Worm (Caenorhabditis elegans) whole organism, mixed stage, embryonic: ENCODE results near the gene C45G9.10.

Experiments
- bed-3 ChIP-seq: fragments of 200-800 bp; sonication (Bioruptor generic); optimal IDR thresholded peaks from 3 replicates; lab custom pipeline; 2018; ENCODE audit warnings: mild to moderate bottlenecking, missing genetic modification characterization, moderate library complexity, missing compliant biosample characterization
- blmp-1 ChIP-seq: fragments of 150-350 bp; optimal IDR thresholded peaks from 2 replicates; lab custom pipeline; 2014; ENCODE audit warnings: missing biosample characterization, missing genetic modification characterization
- ceh-43 ChIP-seq: fragments of 200-800 bp; sonication (Bioruptor generic); optimal IDR thresholded peaks from 2 replicates; lab custom pipeline; 2018; ENCODE audit warnings: mild to moderate bottlenecking, missing genetic modification characterization, moderate library complexity, missing compliant biosample characterization
- ceh-83 ChIP-seq: fragments of 200-800 bp; sonication (Bioruptor generic); optimal IDR thresholded peaks from 2 replicates; lab custom pipeline; 2018; ENCODE audit warnings: mild to moderate bottlenecking, missing genetic modification characterization, missing compliant biosample characterization
- ces-1 ChIP-seq: fragments of 150-350 bp; optimal IDR thresholded peaks from 2 replicates; lab custom pipeline; 2014; ENCODE audit warnings: missing biosample characterization, missing genetic modification reagents, missing genetic modification characterization
- cnd-1 ChIP-seq: fragments of 200-800 bp; sonication (Bioruptor generic); optimal IDR thresholded peaks from 2 replicates; lab custom pipeline; 2018; ENCODE audit warnings: mild to moderate bottlenecking, missing genetic modification characterization, missing compliant biosample characterization
- drap-1 ChIP-seq: fragments of 200-800 bp; sonication (Bioruptor generic); optimal IDR thresholded peaks from 3 replicates; lab custom pipeline; 2018; ENCODE audit warnings: mild to moderate bottlenecking, missing genetic modification characterization, missing compliant biosample characterization
- elt-1 ChIP-seq: sonication (generic microtip); optimal IDR thresholded peaks from 2 replicates; lab custom pipeline; 2017; ENCODE audit warnings: missing genetic modification characterization, mild to moderate bottlenecking, missing compliant biosample characterization, antibody characterized with exemption, moderate library complexity, borderline replicate concordance; ENCODE audit not compliant: insufficient read depth
- elt-3 ChIP-seq: fragments of 150-350 bp; optimal IDR thresholded peaks from 2 replicates; lab custom pipeline; 2014; ENCODE audit warnings: missing biosample characterization, missing genetic modification characterization
- flh-1 ChIP-seq: fragments of 200-800 bp; sonication (Bioruptor generic); optimal IDR thresholded peaks from 2 replicates; lab custom pipeline; 2018; ENCODE audit warnings: mild to moderate bottlenecking, missing genetic modification characterization, moderate library complexity, missing compliant biosample characterization
- ham-2 ChIP-seq: fragments of 200-800 bp; sonication (Bioruptor generic); optimal IDR thresholded peaks from 2 replicates; lab custom pipeline; 2018; ENCODE audit warnings: mild to moderate bottlenecking, missing genetic modification characterization, missing compliant biosample characterization
- hlh-1 ChIP-seq: fragments of 150-350 bp; optimal IDR thresholded peaks from 2 replicates; lab custom pipeline; 2014; ENCODE audit warnings: missing biosample characterization, missing genetic modification reagents, missing genetic modification characterization
- lin-13 ChIP-seq: fragments of 150-350 bp; optimal IDR thresholded peaks from 2 replicates; lab custom pipeline; 2014; ENCODE audit warnings: missing biosample characterization, missing genetic modification characterization
- lin-32 ChIP-seq: fragments of 200-800 bp; sonication (Bioruptor generic); optimal IDR thresholded peaks from 2 replicates; lab custom pipeline; 2018; ENCODE audit warnings: mild to moderate bottlenecking, missing genetic modification characterization, missing compliant biosample characterization
- lsy-2 ChIP-seq: fragments of 150-350 bp; optimal IDR thresholded peaks from 2 replicates; lab custom pipeline; 2014; ENCODE audit warnings: missing biosample characterization, missing genetic modification characterization
- mab-5 ChIP-seq: fragments of 150-350 bp; optimal IDR thresholded peaks from 2 replicates; lab custom pipeline; 2014; ENCODE audit warnings: missing biosample characterization, missing genetic modification characterization
- mep-1 ChIP-seq: fragments of 150-350 bp; optimal IDR thresholded peaks from 2 replicates; lab custom pipeline; 2017; ENCODE audit warnings: missing biosample characterization, missing genetic modification reagents, missing genetic modification characterization, inconsistent platforms
- mls-2 ChIP-seq: sonication (generic microtip); optimal IDR thresholded peaks from 2 replicates; lab custom pipeline; 2016; ENCODE audit warnings: mild to moderate bottlenecking, missing genetic modification characterization, moderate library complexity, missing compliant biosample characterization
- nhr-12 ChIP-seq: fragments of 150-350 bp; optimal IDR thresholded peaks from 2 replicates; lab custom pipeline; 2014; ENCODE audit warnings: missing biosample characterization, missing genetic modification characterization
- nhr-2 ChIP-seq: fragments of 150-350 bp; optimal IDR thresholded peaks from 2 replicates; lab custom pipeline; 2014; ENCODE audit warnings: missing biosample characterization, missing genetic modification characterization
- nhr-237 ChIP-seq: fragments of 150-350 bp; optimal IDR thresholded peaks from 2 replicates; lab custom pipeline; 2014; ENCODE audit warnings: missing biosample characterization, missing genetic modification characterization
- nhr-28 ChIP-seq: fragments of 150-350 bp; optimal IDR thresholded peaks from 2 replicates; lab custom pipeline; 2014; ENCODE audit warnings: missing biosample characterization, missing genetic modification characterization
- pha-4 ChIP-seq: fragments of 150-350 bp; optimal IDR thresholded peaks from 2 replicates; lab custom pipeline; 2018; ENCODE audit warnings: missing biosample characterization, missing genetic modification reagents, missing genetic modification characterization
- sem-2 ChIP-seq: fragments of 200-800 bp; sonication (Bioruptor generic); optimal IDR thresholded peaks from 2 replicates; lab custom pipeline; 2018; ENCODE audit warnings: mild to moderate bottlenecking, missing genetic modification characterization, missing compliant biosample characterization
- snpc-4 ChIP-seq: fragments of 150-350 bp; optimal IDR thresholded peaks from 2 replicates; lab custom pipeline; 2014; ENCODE audit warnings: missing biosample characterization, missing genetic modification characterization
- sptf-1 ChIP-seq: sonication (generic microtip); optimal IDR thresholded peaks from 2 replicates; lab custom pipeline; 2017; ENCODE audit warnings: mild to moderate bottlenecking, missing genetic modification characterization, moderate library complexity, missing compliant biosample characterization
- tbx-8 ChIP-seq: fragments of 200-800 bp; sonication (Bioruptor generic); optimal IDR thresholded peaks from 2 replicates; lab custom pipeline; 2018; ENCODE audit warnings: mild to moderate bottlenecking, missing genetic modification characterization, moderate library complexity, missing compliant biosample characterization
- unc-120 ChIP-seq: sonication (generic microtip); optimal IDR thresholded peaks from 2 replicates; lab custom pipeline; 2017; ENCODE audit warnings: missing genetic modification characterization, missing compliant biosample characterization; ENCODE audit not compliant: poor library complexity, severe bottlenecking
- unc-39 ChIP-seq: fragments of 150-350 bp; optimal IDR thresholded peaks from 2 replicates; lab custom pipeline; 2014; ENCODE audit warnings: missing biosample characterization, missing genetic modification characterization
- unc-62 ChIP-seq: fragments of 150-350 bp; optimal IDR thresholded peaks from 2 replicates; lab custom pipeline; 2014; ENCODE audit warnings: missing biosample characterization, missing genetic modification reagents, missing genetic modification characterization
- ztf-11 ChIP-seq: fragments of 150-350 bp; optimal IDR thresholded peaks from 2 replicates; lab custom pipeline; 2014; ENCODE audit warnings: missing biosample characterization, missing genetic modification characterization

C45G9.10 gene

DNA sequence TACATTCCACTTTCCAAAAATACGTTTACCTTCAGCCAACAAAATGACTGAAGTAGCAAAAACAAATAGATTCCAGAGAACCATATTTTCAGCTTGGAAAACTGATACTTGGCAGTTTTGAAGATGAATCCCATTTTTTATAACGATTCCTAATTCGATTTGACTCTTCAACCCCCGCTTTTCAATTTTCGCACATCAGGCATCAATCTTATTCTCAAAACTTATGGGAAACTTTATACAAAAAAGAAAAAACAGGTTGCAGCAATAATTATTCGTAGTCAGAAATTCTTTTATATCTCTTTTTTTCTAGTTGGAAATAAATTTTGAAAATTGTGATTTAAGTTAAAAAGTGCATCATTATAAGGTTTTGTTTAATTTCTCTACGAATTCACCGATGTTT is at the start of gene C45G9.10:
C45G9.10 (minus strand) TSS at position 101 of the 400 bp plus-strand sequence.
- TF ChIP-seq elt-1 (tag; lab: Kevin White, UChicago): no peak
- no peak for TF ChIP-seq nhr-28
- no peak for TF ChIP-seq lsy-2 (tag; lab: Kevin White, UChicago)
- TF ChIP-seq sem-2 (GFP tag; lab: Kevin White, UChicago): no peak
- no peak for TF ChIP-seq ceh-43 (GFP tag; lab: Kevin White, UChicago)
- TF ChIP-seq hlh-1 (tag; lab: Kevin White, UChicago): no peak
- no peak for TF ChIP-seq ceh-83 (GFP tag; lab: Kevin White, UChicago)
- TF ChIP-seq ham-2 (GFP tag; lab: Kevin White, UChicago): no peak
- TF ChIP-seq nhr-2 (tag; lab: Kevin White, UChicago): no peak
- no peak for TF ChIP-seq drap-1

DNA sequence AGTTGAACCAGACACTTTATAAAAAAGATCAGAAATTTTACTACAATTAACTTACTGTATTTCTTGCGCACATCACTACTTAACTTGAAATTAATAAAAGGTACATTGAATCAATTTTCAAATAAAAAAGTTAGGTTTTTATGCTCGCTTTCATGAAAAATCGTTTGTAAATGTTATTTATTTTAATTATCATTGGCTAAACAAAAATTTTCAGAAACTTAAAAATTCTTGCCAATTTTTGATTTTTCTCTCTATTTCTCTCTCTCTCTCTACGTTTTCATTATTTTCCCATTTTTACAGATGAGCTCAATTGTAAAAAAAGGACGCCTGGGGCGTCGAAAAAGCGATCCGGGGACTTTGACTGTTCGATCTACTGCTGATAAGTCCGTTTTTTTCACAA is 47.7 kb upstream of the C45G9.10 start, which contains the start of gene sax-2:
sax-2 (plus strand) TSS at position 301 of the 400 bp plus-strand sequence.
- TF ChIP-seq pha-4 (tag; lab: Kevin White, UChicago) (no peak), nhr-237 (tag; lab: Kevin White, UChicago) (no peak), blmp-1 (no peak), ceh-83 (GFP tag; lab: Kevin White, UChicago) (no peak), hlh-1 (tag; lab: Kevin White, UChicago) (no peak), lin-13 (no peak), ham-2 (GFP tag; lab: Kevin White, UChicago) (no peak)

DNA sequence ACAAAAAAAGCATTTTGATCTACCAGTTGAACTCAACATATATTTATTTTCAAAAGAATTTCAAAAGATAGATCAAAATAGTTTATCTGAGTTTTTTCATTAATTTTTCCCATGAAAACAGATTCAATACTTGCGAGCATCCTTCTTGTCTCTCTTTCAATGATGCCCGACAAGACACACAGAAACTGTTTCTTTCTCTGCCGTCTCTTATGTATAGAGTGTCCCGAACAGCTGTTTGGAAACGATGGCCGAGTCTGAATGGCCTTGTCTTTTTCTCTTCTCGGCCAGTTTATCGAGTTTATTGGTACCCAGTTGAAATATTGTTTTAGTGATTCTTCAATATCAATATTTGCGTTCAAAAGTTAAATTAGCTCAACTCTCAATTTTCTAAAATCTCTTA is 47.0 kb upstream of the C45G9.10 start:
- TF ChIP-seq hlh-1 (tag; lab: Kevin White, UChicago) (peak; percentile 99), ces-1 (GFP tag; lab: Kevin White, UChicago) (peak; percentile 48), blmp-1 (no peak), sptf-1 (tag; lab: Kevin White, UChicago) (no peak), lin-13 (no peak), elt-1 (tag; lab: Kevin White, UChicago) (peak; percentile 55), lin-32 (GFP tag; lab: Kevin White, UChicago) (peak; percentile 79), cnd-1 (tag; lab: Kevin White, UChicago) (peak; percentile 84), unc-120 (tag; lab: Kevin White, UChicago) (peak; percentile 40), mep-1 (tag; lab: Kevin White, UChicago) (peak; percentile 76)

- TF ChIP-seq ham-2 (GFP tag; lab: Kevin White, UChicago): no peak
- peak; percentile 65 for TF ChIP-seq sptf-1 (tag; lab: Kevin White, UChicago)
Measured at ce11 chrIII:5107959-5108358, 46.3 kb upstream of the C45G9.10 start.

DNA sequence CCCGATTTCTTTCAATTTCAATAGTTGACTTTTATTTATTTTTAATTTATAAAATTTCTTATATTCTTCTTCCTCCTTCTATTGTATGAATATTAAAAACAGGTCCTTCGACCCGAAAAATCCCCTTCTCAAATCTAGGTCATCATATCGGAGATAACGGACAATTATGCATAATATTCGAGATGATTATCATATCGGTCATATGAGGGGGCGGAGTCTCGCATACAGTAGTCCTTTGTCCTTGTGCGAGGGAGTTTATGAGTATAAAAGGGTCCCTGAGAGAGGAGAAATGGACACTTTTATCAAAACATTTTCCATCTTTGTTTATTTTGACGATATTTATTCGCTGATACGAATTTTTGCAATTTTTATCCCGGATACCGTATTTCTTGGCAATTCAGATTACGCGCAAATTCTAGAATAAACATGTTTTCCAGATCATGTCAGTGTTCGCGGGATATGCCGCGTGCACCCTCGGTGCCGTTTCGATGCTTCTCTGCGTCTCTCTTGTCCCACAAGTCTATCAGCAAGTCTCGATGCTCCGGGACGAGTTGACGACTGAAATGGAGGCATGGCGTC is 45.3 kb upstream of the C45G9.10 start, which contains the start of gene dpy-17:
dpy-17 (plus strand) TSS at position 438 of the 579 bp plus-strand sequence.
- TF ChIP-seq unc-120 (tag; lab: Kevin White, UChicago) (no peak), drap-1 (no peak), lin-13 (no peak), hlh-1 (tag; lab: Kevin White, UChicago) (no peak), ces-1 (GFP tag; lab: Kevin White, UChicago) (no peak), pha-4 (tag; lab: Kevin White, UChicago) (no peak), ztf-11 (tag; lab: Kevin White, UChicago) (no peak), lsy-2 (tag; lab: Kevin White, UChicago) (peak; percentile 60), cnd-1 (tag; lab: Kevin White, UChicago) (no peak), nhr-237 (tag; lab: Kevin White, UChicago) (no peak), mab-5 (no peak), bed-3 (GFP tag; lab: Kevin White, UChicago) (no peak), nhr-12 (tag; lab: Kevin White, UChicago) (no peak), blmp-1 (no peak), sem-2 (GFP tag; lab: Kevin White, UChicago) (no peak), snpc-4 (tag; lab: Kevin White, UChicago) (no peak), mls-2 (tag; lab: Kevin White, UChicago) (peak; percentile 17), unc-62 (GFP tag; lab: Kevin White, UChicago) (peak; percentile 23), elt-1 (tag; lab: Kevin White, UChicago) (peak; percentile 93), tbx-8 (GFP tag; lab: Kevin White, UChicago) (no peak), ceh-43 (GFP tag; lab: Kevin White, UChicago) (no peak), lin-32 (GFP tag; lab: Kevin White, UChicago) (no peak), ham-2 (GFP tag; lab: Kevin White, UChicago) (no peak), sptf-1 (tag; lab: Kevin White, UChicago) (peak; percentile 19), flh-1 (GFP tag; lab: Kevin White, UChicago) (no peak), nhr-2 (tag; lab: Kevin White, UChicago) (no peak), nhr-28 (no peak), ceh-83 (GFP tag; lab: Kevin White, UChicago) (no peak), elt-3 (tag; lab: Kevin White, UChicago) (peak; percentile 71), unc-39 (tag; lab: Kevin White, UChicago) (no peak)
